Worm (Caenorhabditis elegans) whole organism, L4/young adult: ENCODE data around the gene nhr-3.

Source experiments
- W03F9.2 ChIP-seq: fragments of 150-350 bp; optimal IDR thresholded peaks from 2 replicates; lab custom pipeline; 2014; ENCODE audit warnings: missing biosample characterization, missing genetic modification characterization
- dao-5 ChIP-seq: sonication (generic microtip); optimal IDR thresholded peaks from 2 replicates; lab custom pipeline; 2016; ENCODE audit warnings: missing genotype, missing genetic modification characterization, moderate library complexity, missing compliant biosample characterization
- him-1 ChIP-seq: sonication (generic microtip); optimal IDR thresholded peaks from 2 replicates; lab custom pipeline; 2016; ENCODE audit warnings: missing genotype, missing genetic modification reagents, missing genetic modification characterization, missing compliant biosample characterization

The nhr-3 gene

DNA sequence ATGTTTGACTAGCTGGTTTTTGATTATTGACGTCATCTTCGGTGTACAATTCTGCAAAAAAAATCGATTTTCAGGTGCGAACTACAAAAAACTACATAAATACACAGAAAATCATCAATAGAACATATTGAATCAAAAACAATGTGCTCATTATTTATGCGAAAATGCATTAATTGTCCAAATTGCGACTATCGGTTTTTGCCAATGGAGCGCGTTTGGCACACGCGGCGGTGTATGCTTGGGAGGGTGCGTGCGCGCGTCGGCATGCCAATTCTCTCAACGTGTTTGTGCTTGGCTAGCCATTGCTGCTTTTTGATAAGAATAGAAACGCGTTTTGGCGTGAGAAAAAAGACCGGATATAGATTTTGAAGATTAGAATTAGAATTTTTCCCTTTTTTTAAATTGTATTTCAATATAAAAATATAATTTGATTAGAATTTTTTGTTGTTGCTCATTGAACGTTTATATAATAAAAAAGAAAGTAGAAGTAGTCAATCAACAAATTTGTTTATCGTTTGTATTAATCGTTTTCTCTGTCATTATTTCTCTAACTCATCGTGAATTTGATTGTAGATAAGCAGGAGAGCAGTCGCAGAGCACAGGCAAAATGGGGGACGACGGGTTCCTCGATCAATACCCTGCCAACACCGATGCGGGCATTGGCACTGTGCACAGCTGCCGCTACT, 30.9 kb downstream of the nhr-3 start, which contains the start of the genes C44H4.4 and tap-1:
Gene C44H4.4, minus strand, starts transcription at position 51 of the 686 bp plus-strand sequence.
Gene tap-1, plus strand, starts transcription at position 574 of the 686 bp plus-strand sequence.
- TF ChIP-seq him-1 (tag; lab: Kevin White, UChicago): no peak
- TF ChIP-seq W03F9.2 (tag; lab: Kevin White, UChicago): no peak
- TF ChIP-seq dao-5 (tag; lab: Kevin White, UChicago): no peak

DNA sequence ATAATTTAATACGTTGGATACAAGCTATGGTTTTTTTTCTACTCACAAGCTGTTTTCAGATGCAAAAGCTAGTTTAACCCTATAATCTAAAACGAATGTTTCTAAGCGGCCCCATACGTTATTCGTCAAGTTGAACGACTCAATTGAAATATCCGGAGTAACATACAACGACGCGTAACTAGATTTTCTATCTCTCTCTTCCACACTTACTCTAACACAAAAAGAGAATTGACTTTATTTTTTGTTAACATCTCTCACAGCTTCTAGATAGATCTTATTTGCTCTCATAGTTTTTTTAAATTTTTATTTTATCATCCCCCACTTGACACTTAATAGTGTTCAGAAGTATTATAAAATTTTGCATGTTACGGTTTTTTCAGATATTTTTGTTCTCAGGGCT, 34.9 kb downstream of the nhr-3 start:
- TF ChIP-seq him-1 (tag; lab: Kevin White, UChicago) (no peak), W03F9.2 (tag; lab: Kevin White, UChicago) (no peak), dao-5 (tag; lab: Kevin White, UChicago) (no peak)

ce11 chrX:14594825-14595224, 36.5 kb downstream of the nhr-3 start, which contains the start of gene C44H4.8:
C44H4.8 (plus strand) TSS chrX:14595125.
- TF ChIP-seq him-1 (tag; lab: Kevin White, UChicago) (no peak), W03F9.2 (tag; lab: Kevin White, UChicago) (no peak), dao-5 (tag; lab: Kevin White, UChicago) (no peak)

DNA sequence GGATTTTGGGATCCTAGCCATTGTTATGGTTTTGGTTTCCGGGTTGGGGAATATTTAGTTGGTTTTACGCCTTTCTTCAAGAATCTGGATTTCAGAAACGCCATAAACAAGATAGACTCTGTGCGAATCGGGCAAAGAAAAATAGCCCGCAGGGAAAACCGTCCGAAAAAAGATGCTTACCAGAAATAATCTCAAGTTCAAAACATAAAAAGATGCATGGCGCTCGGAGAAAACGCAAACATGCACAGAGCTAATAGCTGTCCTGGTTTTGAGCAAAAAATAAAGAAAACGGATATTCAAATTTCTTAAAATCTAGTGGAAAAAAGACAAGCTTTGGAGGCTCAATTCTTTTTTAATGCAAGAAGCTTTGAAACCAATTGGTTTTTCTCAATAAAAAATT, 40.9 kb downstream of the nhr-3 start, which contains the start of gene C44H4.6:
Gene C44H4.6, minus strand, starts transcription at position 101 of the 400 bp plus-strand sequence.
- TF ChIP-seq W03F9.2 (tag; lab: Kevin White, UChicago) (no peak), dao-5 (tag; lab: Kevin White, UChicago) (no peak), him-1 (tag; lab: Kevin White, UChicago) (no peak)

- TF ChIP-seq W03F9.2 (tag; lab: Kevin White, UChicago): no peak
- TF ChIP-seq him-1 (tag; lab: Kevin White, UChicago): peak; percentile 23
Observed at ce11 chrX:14602676-14603075, 44.4 kb downstream of the nhr-3 start, which contains the start of gene eor-2. eor-2 (plus strand) TSS chrX:14603017.

- TF ChIP-seq W03F9.2 (tag; lab: Kevin White, UChicago) (no peak), dao-5 (tag; lab: Kevin White, UChicago) (no peak), him-1 (tag; lab: Kevin White, UChicago) (no peak)
Observed at ce11 chrX:14607770-14608169, 49.5 kb downstream of the nhr-3 start.

ce11 chrX:14610093-14610763, 51.9 kb downstream of the nhr-3 start:
- TF ChIP-seq dao-5 (tag; lab: Kevin White, UChicago) (no peak), W03F9.2 (tag; lab: Kevin White, UChicago) (no peak), him-1 (tag; lab: Kevin White, UChicago) (no peak)
